Fruit fly (Drosophila melanogaster) whole organism, adult: ENCODE results near the gene Apt1.

Experiments
- CG14711 ChIP-seq: fragments of 200-800 bp; sonication (Bioruptor generic); optimal IDR thresholded peaks from 2 replicates; lab custom pipeline; 2018; ENCODE audit warnings: missing biosample characterization, mild to moderate bottlenecking, missing genetic modification characterization, moderate library complexity
- CG33017 ChIP-seq: fragments of 200-800 bp; sonication (Bioruptor generic); optimal IDR thresholded peaks from 2 replicates; lab custom pipeline; 2018; ENCODE audit warnings: missing biosample characterization, mild to moderate bottlenecking, missing genetic modification characterization, moderate library complexity
- CG5204 ChIP-seq: fragments of 200-800 bp; sonication (Bioruptor generic); optimal IDR thresholded peaks from 2 replicates; lab custom pipeline; 2016; ENCODE audit warnings: missing biosample characterization, missing genetic modification characterization
- CG7101 ChIP-seq: fragments of 200-800 bp; sonication (Bioruptor generic); optimal IDR thresholded peaks from 2 replicates; lab custom pipeline; 2018; ENCODE audit warnings: missing biosample characterization, mild to moderate bottlenecking, missing genetic modification characterization, moderate library complexity
- Clk ChIP-seq: fragments of 200-800 bp; sonication (Bioruptor generic); optimal IDR thresholded peaks from 2 replicates; lab custom pipeline; 2017; ENCODE audit warnings: missing biosample characterization, missing genetic modification characterization
- Crg-1 ChIP-seq: fragments of 200-800 bp; sonication (Bioruptor generic); optimal IDR thresholded peaks from 2 replicates; lab custom pipeline; 2016; ENCODE audit warnings: missing biosample characterization, missing genetic modification characterization
- Hr96 ChIP-seq: fragments of 200-800 bp; sonication (Bioruptor generic); optimal IDR thresholded peaks from 2 replicates; lab custom pipeline; 2016; ENCODE audit warnings: missing biosample characterization, missing genetic modification characterization
- cic ChIP-seq: fragments of 200-800 bp; sonication (Bioruptor generic); optimal IDR thresholded peaks from 2 replicates; lab custom pipeline; 2017; ENCODE audit warnings: missing biosample characterization, mild to moderate bottlenecking, missing genetic modification characterization, moderate library complexity
- cnc ChIP-seq, 2 experiments: fragments of >200 bp; optimal IDR thresholded peaks; 2 replicates each; lab custom pipeline; 2017
- kay ChIP-seq: fragments of 200-800 bp; sonication (Bioruptor generic); peaks from one replicate; lab custom pipeline; 2016; ENCODE audit warnings: missing biosample characterization, missing genetic modification characterization, borderline replicate concordance
- pad ChIP-seq: fragments of 200-800 bp; sonication (Bioruptor generic); optimal IDR thresholded peaks from 3 replicates; lab custom pipeline; 2017; ENCODE audit warnings: missing biosample characterization, missing genetic modification characterization, mild to moderate bottlenecking, moderate library complexity, missing genetic modification reagents
- tj ChIP-seq: fragments of 200-800 bp; sonication (Bioruptor generic); optimal IDR thresholded peaks from 3 replicates; lab custom pipeline; 2017; ENCODE audit warnings: missing biosample characterization, mild to moderate bottlenecking, missing genetic modification characterization, moderate library complexity
- toe ChIP-seq: fragments of 200-800 bp; sonication (Bioruptor generic); optimal IDR thresholded peaks from 2 replicates; lab custom pipeline; 2016; ENCODE audit warnings: missing biosample characterization, missing genetic modification characterization

dm6 chr3L:11601133-11601532 lies 26.7 kb upstream of the Apt1 start:
- TF ChIP-seq Clk (GFP tag; lab: Kevin White, UChicago) = no peak
- TF ChIP-seq tj (GFP tag; lab: Kevin White, UChicago) = no peak
- no peak for TF ChIP-seq cic (GFP tag; lab: Kevin White, UChicago)
- TF ChIP-seq toe (GFP tag; lab: Kevin White, UChicago) = no peak
- TF ChIP-seq CG5204 (GFP tag; lab: Kevin White, UChicago) = no peak
- no peak for TF ChIP-seq kay (GFP tag; lab: Kevin White, UChicago)
- TF ChIP-seq CG14711 (tag; lab: Kevin White, UChicago) = no peak
- TF ChIP-seq pad (GFP tag; lab: Kevin White, UChicago) = no peak
- TF ChIP-seq Hr96 = no peak
- TF ChIP-seq CG33017 = no peak
- TF ChIP-seq Crg-1 (GFP tag; lab: Kevin White, UChicago) = no peak
- TF ChIP-seq CG7101 (tag; lab: Kevin White, UChicago) = no peak
- TF ChIP-seq cnc (optimal IDR thresholded peaks at IDR 0.05; lab: Kevin White, UChicago) = no peak
